Fruit fly (Drosophila melanogaster) whole organism: ENCODE data around the gene Mst36Fa.

Experiments used
- CG8478 ChIP-seq: fragments of >200 bp; optimal IDR thresholded peaks from 2 replicates; lab custom pipeline; 2018; ENCODE audit warnings: inconsistent platforms
- Dll ChIP-seq: fragments of >200 bp; optimal IDR thresholded peaks from 2 replicates; lab custom pipeline; 2017
- EcR ChIP-seq, 2 experiments: fragments of >200 bp; optimal IDR thresholded peaks; 2 replicates each; lab custom pipeline; 2017; ENCODE audit warnings: missing biosample characterization in 2 of 2, missing genetic modification characterization in 2 of 2, missing genetic modification reagents in 2 of 2
- pan ChIP-seq: fragments of >200 bp; optimal IDR thresholded peaks from 2 replicates; lab custom pipeline; 2017
- psq ChIP-seq: fragments of >200 bp; optimal IDR thresholded peaks from 2 replicates; lab custom pipeline; 2017
- usp ChIP-seq: fragments of >200 bp; optimal IDR thresholded peaks from 2 replicates; lab custom pipeline; 2017; ENCODE audit warnings: missing biosample characterization, missing genetic modification characterization, mixed read lengths

The Mst36Fa gene

dm6 chr2L:18641087-18641486 lies 35.7 kb downstream of the Mst36Fa start:
- TF ChIP-seq Dll (lab: Kevin White, UChicago) (no peak), EcR (GFP tag; optimal IDR thresholded peaks at IDR 0.05; lab: Kevin White, UChicago) (no peak), psq (lab: Kevin White, UChicago) (no peak), pan (lab: Kevin White, UChicago) (no peak), CG8478 (lab: Kevin White, UChicago) (no peak), usp (GFP tag; lab: Kevin White, UChicago) (no peak)

DNA sequence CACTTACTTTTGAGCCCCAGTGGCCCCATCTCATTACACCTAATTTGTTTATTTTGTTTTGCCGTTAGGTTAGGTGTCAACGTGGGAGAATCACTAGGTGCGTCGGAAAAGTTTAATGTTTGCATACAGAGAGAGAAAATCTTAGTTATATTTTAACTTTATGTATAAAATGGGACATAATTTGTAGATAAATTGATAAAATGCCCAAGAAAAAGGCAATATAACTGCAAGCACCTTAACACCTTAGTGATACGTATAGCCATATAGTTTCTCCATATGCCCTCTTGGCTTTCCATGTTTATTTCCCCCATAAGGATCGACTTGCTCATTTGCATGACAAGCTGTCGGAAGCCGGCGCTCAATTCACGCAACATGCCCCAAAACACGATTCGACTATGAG lies 37.9 kb downstream of the Mst36Fa start:
- TF ChIP-seq Dll (lab: Kevin White, UChicago) (no peak), EcR (GFP tag; optimal IDR thresholded peaks at IDR 0.05; lab: Kevin White, UChicago) (no peak), CG8478 (lab: Kevin White, UChicago) (no peak), usp (GFP tag; lab: Kevin White, UChicago) (no peak), psq (lab: Kevin White, UChicago) (no peak), pan (lab: Kevin White, UChicago) (no peak)

- no peak for TF ChIP-seq Dll (lab: Kevin White, UChicago)
- TF ChIP-seq CG8478 (lab: Kevin White, UChicago) = no peak
- TF ChIP-seq pan (lab: Kevin White, UChicago) = no peak
- TF ChIP-seq usp (GFP tag; lab: Kevin White, UChicago) = no peak
- TF ChIP-seq EcR (GFP tag; optimal IDR thresholded peaks at IDR 0.05; lab: Kevin White, UChicago) = no peak
- no peak for TF ChIP-seq psq (lab: Kevin White, UChicago)
Measured at dm6 chr2L:18632389-18632788, 44.4 kb downstream of the Mst36Fa start.

DNA sequence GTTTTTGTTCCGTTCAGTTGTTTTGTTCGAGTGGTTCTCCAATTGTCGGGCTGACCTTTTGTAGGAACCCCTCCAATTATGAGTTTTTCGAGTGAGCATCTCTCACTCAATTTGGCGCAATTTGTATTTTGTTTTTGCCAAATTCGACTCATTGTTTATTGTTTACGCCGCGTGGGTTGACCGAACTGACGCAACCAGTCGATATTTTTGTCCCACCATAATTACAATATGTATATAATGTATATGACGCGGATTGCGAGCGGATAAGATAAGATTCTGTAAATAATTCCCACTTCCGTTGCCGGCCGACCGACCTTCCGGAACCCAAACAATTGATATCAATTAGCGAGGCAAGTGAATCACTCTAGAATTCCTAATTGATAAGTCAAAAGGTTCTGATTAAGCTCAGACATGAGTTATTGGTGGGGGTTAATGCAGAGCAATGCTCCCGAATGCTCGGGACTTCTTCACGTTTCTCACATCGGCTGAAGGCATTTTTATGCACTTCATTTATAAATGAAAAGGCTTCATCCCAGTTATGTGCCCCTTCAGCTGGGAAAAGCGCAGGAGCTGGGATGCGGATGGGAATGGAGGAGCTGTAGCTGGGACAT lies 46.1 kb downstream of the Mst36Fa start:
- TF ChIP-seq pan (lab: Kevin White, UChicago) (no peak), usp (GFP tag; lab: Kevin White, UChicago) (no peak), CG8478 (lab: Kevin White, UChicago) (no peak), Dll (lab: Kevin White, UChicago) (no peak), EcR (GFP tag; optimal IDR thresholded peaks at IDR 0.05; lab: Kevin White, UChicago) (no peak), psq (lab: Kevin White, UChicago) (no peak)

- TF ChIP-seq Dll (lab: Kevin White, UChicago) (no peak), EcR (GFP tag; optimal IDR thresholded peaks at IDR 0.05; lab: Kevin White, UChicago) (peak in 1 of 2 experiments; percentile 8)
Measured at dm6 chr2L:18629144-18629543, 47.7 kb downstream of the Mst36Fa start.

dm6 chr2L:18628104-18628503 lies 48.7 kb downstream of the Mst36Fa start:
- TF ChIP-seq pan (lab: Kevin White, UChicago) (no peak), usp (GFP tag; lab: Kevin White, UChicago) (no peak), CG8478 (lab: Kevin White, UChicago) (no peak), psq (lab: Kevin White, UChicago) (no peak), EcR (GFP tag; optimal IDR thresholded peaks at IDR 0.05; lab: Kevin White, UChicago) (no peak), Dll (lab: Kevin White, UChicago) (no peak)

dm6 chr2L:18626987-18627386 lies 49.8 kb downstream of the Mst36Fa start:
- TF ChIP-seq Dll (lab: Kevin White, UChicago) (no peak), psq (lab: Kevin White, UChicago) (no peak), pan (lab: Kevin White, UChicago) (no peak), EcR (GFP tag; optimal IDR thresholded peaks at IDR 0.05; lab: Kevin White, UChicago) (no peak), CG8478 (lab: Kevin White, UChicago) (no peak), usp (GFP tag; lab: Kevin White, UChicago) (no peak)

DNA sequence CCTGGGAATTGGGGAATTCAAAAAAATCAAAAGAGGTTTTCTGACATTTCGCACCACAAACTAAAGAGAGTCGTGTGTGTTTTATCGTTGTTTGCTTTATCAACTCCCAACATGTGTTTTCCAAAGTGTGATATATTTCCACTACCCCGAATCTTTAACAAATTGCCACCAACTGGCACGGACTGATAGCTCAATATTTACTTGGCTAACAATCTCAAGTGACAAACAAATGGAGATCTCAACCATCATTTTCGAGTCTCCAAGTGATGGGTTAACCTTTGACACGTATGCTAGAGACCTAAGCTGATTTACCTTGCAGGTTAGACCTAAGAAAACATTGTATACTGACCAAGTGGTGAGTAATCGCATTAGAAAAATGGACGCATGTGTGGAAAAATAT lies 51.3 kb downstream of the Mst36Fa start:
- TF ChIP-seq pan (lab: Kevin White, UChicago) = no peak
- no peak for TF ChIP-seq psq (lab: Kevin White, UChicago)
- no peak for TF ChIP-seq usp (GFP tag; lab: Kevin White, UChicago)
- TF ChIP-seq Dll (lab: Kevin White, UChicago) = no peak
- TF ChIP-seq EcR (GFP tag; optimal IDR thresholded peaks at IDR 0.05; lab: Kevin White, UChicago) = no peak
- TF ChIP-seq CG8478 (lab: Kevin White, UChicago) = no peak
